Worm (Caenorhabditis elegans): ENCODE data around the gene sec-16A.2.

DNA sequence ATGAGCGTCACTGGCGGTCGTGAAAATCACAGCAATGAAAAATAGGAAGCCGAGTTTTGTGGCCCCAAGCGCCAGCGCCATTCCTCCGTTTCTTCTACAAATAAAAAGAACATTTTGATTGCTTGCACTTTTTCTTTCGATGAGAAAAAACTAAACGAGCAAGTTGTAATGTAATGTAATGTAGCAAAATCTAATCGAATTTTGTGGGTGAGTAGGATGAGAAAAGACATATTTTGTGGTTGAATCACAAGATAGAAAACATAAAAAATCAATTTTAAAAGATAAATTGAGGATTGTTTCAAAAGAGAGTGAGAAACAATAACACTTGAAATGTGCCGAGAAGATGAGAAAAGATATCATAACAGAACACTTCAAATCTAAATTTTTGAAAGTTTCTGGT is 20.6 kb downstream of the sec-16A.2 start, which contains the start of gene R09F10.5:
- TF ChIP-seq M03D4.4 (tag; optimal IDR thresholded peaks at IDR 0.05) (no peak), elt-1 (tag; optimal IDR thresholded peaks at IDR 0.05; ENCODE audit: borderline replicate concordance, insufficient read depth) (no peak), nhr-28 (tag; optimal IDR thresholded peaks at IDR 0.05) (no peak), snpc-4 (tag; optimal IDR thresholded peaks at IDR 0.05) (no peak), unc-62 (GFP tag; optimal IDR thresholded peaks at IDR 0.05) (no peak), bed-3 (GFP tag; optimal IDR thresholded peaks at IDR 0.05) (no peak)
